Fruit fly (Drosophila melanogaster): ENCODE results near the gene CG32269.
A peak's percentile ranks its signal among the peaks of the same experiment; 100 is the strongest.

Gene CG32269

dm6 chr3L:3223390-3223914 lies 14.7 kb upstream of the CG32269 start (continued):
- TF ChIP-seq YL-1 (GFP tag; optimal IDR thresholded peaks at IDR 0.05) (peak; percentile 65), CG10462 (GFP tag; optimal IDR thresholded peaks at IDR 0.05) (no peak), Dll (GFP tag; IDR thresholded peaks at IDR 0.05; ENCODE audit: partially characterized antibody) (peak; percentile 59; the same call in 1 of the 4 replicates), CG2129 (GFP tag; IDR thresholded peaks at IDR 0.05; ENCODE audit: partially characterized antibody) (0 out of 2 replicates have a peak, but pooled peaks have one; percentile 7), dysf (GFP tag; IDR thresholded peaks at IDR 0.05) (no peak), chm (GFP tag; IDR thresholded peaks at IDR 0.05) (peak; percentile 49), odd (GFP tag; optimal IDR thresholded peaks at IDR 0.05) (no peak), CG2199 (GFP tag; IDR thresholded peaks at IDR 0.05) (peak; percentile 93), ato (GFP tag; IDR thresholded peaks at IDR 0.05; ENCODE audit: partially characterized antibody) (no peak), sim (GFP tag; IDR thresholded peaks at IDR 0.05) (no peak), onecut (GFP tag; IDR thresholded peaks at IDR 0.05) (no peak), CG6813 (GFP tag; optimal IDR thresholded peaks at IDR 0.05) (no peak), Med (GFP tag) (peak; percentile 6), CG16813 (GFP tag; IDR thresholded peaks at IDR 0.05; ENCODE audit: partially characterized antibody) (no peak), dm (GFP tag; optimal IDR thresholded peaks at IDR 0.05) (peak; percentile 43), phol (tag; optimal IDR thresholded peaks at IDR 0.05) (peak; percentile 73), pros (GFP tag; optimal IDR thresholded peaks at IDR 0.05) (peak; percentile 16)

- TF ChIP-seq repo (GFP tag; optimal IDR thresholded peaks at IDR 0.05) (peak; percentile 92), ttk (GFP tag; IDR thresholded peaks at IDR 0.05) (peak; percentile 77), Myb (GFP tag; optimal IDR thresholded peaks at IDR 0.05) (peak; percentile 73), Doc3 (GFP tag; IDR thresholded peaks at IDR 0.05; ENCODE audit: partially characterized antibody) (peak; percentile 81), CG4820 (GFP tag; optimal IDR thresholded peaks at IDR 0.05) (peak; percentile 82), pfk (GFP tag; optimal IDR thresholded peaks at IDR 0.05) (peak; percentile 81), CG1792 (GFP tag; optimal IDR thresholded peaks at IDR 0.05) (peak; percentile 81), aop (GFP tag; IDR thresholded peaks at IDR 0.05) (0 out of 2 replicates have a peak, but pooled peaks have one; percentile 41), ac (GFP tag; optimal IDR thresholded peaks at IDR 0.05) (peak; percentile 88), CG10431 (GFP tag; optimal IDR thresholded peaks at IDR 0.05) (peak; percentile 90), CG7963 (GFP tag; IDR thresholded peaks at IDR 0.05; ENCODE audit: partially characterized antibody) (peak; percentile 45; the same call in 1 of the 3 replicates), CG3065 (GFP tag; optimal IDR thresholded peaks at IDR 0.05) (peak; percentile 87), CG18599 (GFP tag; optimal IDR thresholded peaks at IDR 0.05) (peak; percentile 93), Ets65A (GFP tag) (peak; percentile 99), CG17912 (GFP tag; optimal IDR thresholded peaks at IDR 0.05) (peak; percentile 91), gro (GFP tag; optimal IDR thresholded peaks at IDR 0.05) (peak; percentile 84), Bdp1 (GFP tag; optimal IDR thresholded peaks at IDR 0.05) (peak; percentile 87), Asciz (GFP tag; optimal IDR thresholded peaks at IDR 0.05) (peak; percentile 88), Dek (tag; optimal IDR thresholded peaks at IDR 0.05) (peak; percentile 76), CG9932 (GFP tag; IDR thresholded peaks at IDR 0.05) (peak; percentile 89), Camta (GFP tag; optimal IDR thresholded peaks at IDR 0.05) (peak; percentile 91), E2f1 (GFP tag; IDR thresholded peaks at IDR 0.05) (peak; percentile 70), C15 (GFP tag; IDR thresholded peaks at IDR 0.05) (peak; percentile 86; the same call in 2 of the 3 replicates), Xbp1 (GFP tag; optimal IDR thresholded peaks at IDR 0.05) (peak; percentile 93), NFAT (GFP tag; IDR thresholded peaks at IDR 0.05) (peak; percentile 95), CG2202 (tag; optimal IDR thresholded peaks at IDR 0.05) (peak; percentile 85), so (GFP tag; IDR thresholded peaks at IDR 0.05) (peak; percentile 78), CG18619 (GFP tag; optimal IDR thresholded peaks at IDR 0.05) (peak; percentile 96), zf30C (GFP tag; optimal IDR thresholded peaks at IDR 0.05) (peak; percentile 66), CG31365 (tag; optimal IDR thresholded peaks at IDR 0.05) (peak; percentile 83), lab (GFP tag; optimal IDR thresholded peaks at IDR 0.05) (peak; percentile 60)
Measured at dm6 chr3L:3222643-3223389, 14.0 kb upstream of the CG32269 start, which contains the start of the genes RpL28 and eIF1. TSS of gene RpL28 (minus strand) at chr3L:3222960. TSS of gene eIF1 (plus strand) at chr3L:3223341.
